Fruit fly (Drosophila melanogaster): Measurements from ENCODE around the gene Sfp33A2.

Sfp33A2 gene

DNA sequence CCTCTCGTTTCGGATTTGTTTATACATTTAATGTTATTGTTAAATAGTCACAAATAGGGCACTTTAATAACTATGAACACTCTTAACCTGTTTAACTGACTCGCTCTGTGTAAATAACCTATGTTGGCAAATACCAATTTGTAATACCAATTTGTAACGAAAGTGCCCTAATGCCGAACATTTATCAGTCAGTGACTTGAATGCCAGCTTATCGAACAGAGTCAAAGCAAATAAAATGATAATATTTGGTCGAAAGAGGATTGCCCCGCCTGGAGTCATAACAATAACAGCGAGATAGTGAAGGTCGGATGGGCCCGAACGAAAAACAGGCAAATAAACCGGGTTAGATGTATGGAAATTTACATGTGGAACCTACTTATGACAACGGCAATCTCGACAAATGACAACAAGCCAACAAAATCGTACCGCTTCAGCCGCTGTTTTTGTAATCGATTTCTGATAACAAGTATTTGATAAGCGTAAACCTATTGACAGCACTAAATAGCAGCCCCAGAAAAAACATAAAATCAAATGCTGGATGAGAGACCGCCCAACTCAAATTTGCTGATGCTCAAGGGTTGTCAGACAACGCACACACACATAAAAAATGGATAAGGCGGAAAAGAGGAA is 7.8 kb downstream of the Sfp33A2 start:
- TF ChIP-seq rn (GFP tag; IDR thresholded peaks at IDR 0.05) (no peak), CG14655 (GFP tag; optimal IDR thresholded peaks at IDR 0.05) (no peak), fd96Ca (GFP tag; IDR thresholded peaks at IDR 0.05) (no peak), Ets98B (GFP tag; IDR thresholded peaks at IDR 0.05) (no peak), CG4496 (GFP tag; IDR thresholded peaks at IDR 0.05) (no peak), CG9948 (tag; optimal IDR thresholded peaks at IDR 0.05) (no peak)

DNA sequence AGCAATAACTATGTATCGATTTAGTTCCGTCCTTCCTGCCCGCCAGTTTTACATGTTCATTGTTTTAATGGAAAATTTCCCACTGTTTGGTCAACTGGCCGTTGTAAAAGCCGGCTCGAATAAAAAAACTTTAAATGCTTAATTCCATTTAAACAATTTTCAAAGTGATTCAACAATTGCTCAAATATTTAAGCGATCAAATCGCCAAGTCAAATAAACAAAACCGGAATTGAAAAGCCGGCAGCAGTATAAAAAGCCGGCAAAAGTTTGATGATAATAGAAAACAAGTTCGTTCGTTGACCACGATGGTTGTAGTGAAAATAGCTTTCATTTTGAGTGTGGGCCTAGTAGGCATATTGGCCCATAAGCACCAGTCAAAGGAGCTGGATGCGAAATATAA is 9.4 kb downstream of the Sfp33A2 start, which contains the start of gene Mal-B1:
Mal-B1 (plus strand) TSS at position 301 of the 400 bp plus-strand sequence.
- TF ChIP-seq gl (tag; optimal IDR thresholded peaks at IDR 0.05), result no peak
- TF ChIP-seq CG17806 (tag; optimal IDR thresholded peaks at IDR 0.05), result no peak
- no peak for TF ChIP-seq Pif1B (GFP tag; optimal IDR thresholded peaks at IDR 0.05)
- TF ChIP-seq Snoo (tag; optimal IDR thresholded peaks at IDR 0.05), result no peak
- TF ChIP-seq D1 (tag; optimal IDR thresholded peaks at IDR 0.05), result no peak
- no peak for TF ChIP-seq EcR (GFP tag; optimal IDR thresholded peaks at IDR 0.05)
- TF ChIP-seq fd96Ca (GFP tag; IDR thresholded peaks at IDR 0.05), result no peak
- no peak for TF ChIP-seq CG12605 (GFP tag; IDR thresholded peaks at IDR 0.05)
- TF ChIP-seq Ets98B (GFP tag; IDR thresholded peaks at IDR 0.05), result no peak
- no peak for TF ChIP-seq Pif1A (GFP tag; optimal IDR thresholded peaks at IDR 0.05)
- no peak for TF ChIP-seq CG34367 (tag; optimal IDR thresholded peaks at IDR 0.05)
- TF ChIP-seq CG8301 (tag; optimal IDR thresholded peaks at IDR 0.05), result no peak
- TF ChIP-seq CG15710 (tag; optimal IDR thresholded peaks at IDR 0.05), result no peak
- no peak for TF ChIP-seq CG32121 (GFP tag; IDR thresholded peaks at IDR 0.05)
- TF ChIP-seq CG10348 (GFP tag; IDR thresholded peaks at IDR 0.05), result no peak

DNA sequence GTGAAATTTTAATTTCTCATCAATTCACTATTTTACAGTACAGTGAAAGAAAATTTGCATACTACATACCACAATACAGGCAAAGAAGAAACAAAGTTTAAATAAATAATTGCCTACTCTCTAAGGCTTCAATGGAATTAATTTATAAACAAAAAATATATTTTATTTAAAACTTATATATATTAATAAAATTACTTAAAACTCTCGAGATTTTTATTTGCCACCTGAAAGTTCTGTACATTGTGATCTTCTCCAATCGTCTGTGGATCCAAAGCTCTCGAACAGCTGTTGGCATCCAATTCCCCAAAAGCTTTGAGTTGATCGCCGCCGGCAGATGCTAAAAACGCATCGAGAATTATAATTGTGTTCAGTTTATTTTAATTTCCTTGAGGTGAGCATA is 12.1 kb downstream of the Sfp33A2 start, which contains the start of gene Mal-B2:
Mal-B2 (plus strand) TSS at position 301 of the 400 bp plus-strand sequence.
- TF ChIP-seq CG4496 (GFP tag; IDR thresholded peaks at IDR 0.05) (0 out of 3 replicates have a peak, but pooled peaks have one; percentile 9), fd96Ca (GFP tag; IDR thresholded peaks at IDR 0.05) (no peak)

DNA sequence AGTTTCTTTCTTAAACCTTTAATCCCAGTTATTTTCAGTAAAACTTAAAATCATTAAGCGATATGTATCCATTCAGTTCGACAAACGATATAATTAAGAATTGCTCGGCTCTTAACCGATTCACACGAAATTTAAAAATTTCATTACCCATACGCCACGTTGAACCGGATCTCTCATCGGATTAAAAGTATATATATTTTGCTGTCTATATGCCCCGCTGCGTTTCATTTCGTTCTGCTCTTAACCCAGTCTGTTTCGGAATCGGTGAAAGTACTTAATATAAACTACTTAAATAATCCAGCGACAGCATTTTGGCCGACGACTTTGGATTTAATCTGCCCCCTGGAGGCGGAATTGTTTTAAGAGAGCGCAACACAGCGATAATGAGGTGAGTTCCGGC is 15.6 kb downstream of the Sfp33A2 start, which contains the start of gene CG42751:
CG42751 (plus strand) TSS at position 301 of the 400 bp plus-strand sequence.
- TF ChIP-seq D1 (tag; optimal IDR thresholded peaks at IDR 0.05), result no peak
- TF ChIP-seq CG13204 (GFP tag; optimal IDR thresholded peaks at IDR 0.05), result no peak
- no peak for TF ChIP-seq EcR (GFP tag; optimal IDR thresholded peaks at IDR 0.05)
- no peak for TF ChIP-seq CG17806 (tag; optimal IDR thresholded peaks at IDR 0.05)
- TF ChIP-seq CG9948 (tag; optimal IDR thresholded peaks at IDR 0.05), result no peak
- no peak for TF ChIP-seq fd96Ca (GFP tag; IDR thresholded peaks at IDR 0.05)
- TF ChIP-seq CG8159 (tag; optimal IDR thresholded peaks at IDR 0.05), result no peak
- TF ChIP-seq CG4496 (GFP tag; IDR thresholded peaks at IDR 0.05), result no peak
- TF ChIP-seq rn (GFP tag; IDR thresholded peaks at IDR 0.05), result no peak
- no peak for TF ChIP-seq Pif1B (GFP tag; optimal IDR thresholded peaks at IDR 0.05)
- TF ChIP-seq CG10348 (GFP tag; IDR thresholded peaks at IDR 0.05), result no peak
- no peak for TF ChIP-seq CG8301 (tag; optimal IDR thresholded peaks at IDR 0.05)
- no peak for TF ChIP-seq Ets98B (GFP tag; IDR thresholded peaks at IDR 0.05)
- no peak for TF ChIP-seq gl (tag; optimal IDR thresholded peaks at IDR 0.05)
- no peak for TF ChIP-seq CG14655 (GFP tag; optimal IDR thresholded peaks at IDR 0.05)
- TF ChIP-seq CG12605 (GFP tag; IDR thresholded peaks at IDR 0.05), result no peak

DNA sequence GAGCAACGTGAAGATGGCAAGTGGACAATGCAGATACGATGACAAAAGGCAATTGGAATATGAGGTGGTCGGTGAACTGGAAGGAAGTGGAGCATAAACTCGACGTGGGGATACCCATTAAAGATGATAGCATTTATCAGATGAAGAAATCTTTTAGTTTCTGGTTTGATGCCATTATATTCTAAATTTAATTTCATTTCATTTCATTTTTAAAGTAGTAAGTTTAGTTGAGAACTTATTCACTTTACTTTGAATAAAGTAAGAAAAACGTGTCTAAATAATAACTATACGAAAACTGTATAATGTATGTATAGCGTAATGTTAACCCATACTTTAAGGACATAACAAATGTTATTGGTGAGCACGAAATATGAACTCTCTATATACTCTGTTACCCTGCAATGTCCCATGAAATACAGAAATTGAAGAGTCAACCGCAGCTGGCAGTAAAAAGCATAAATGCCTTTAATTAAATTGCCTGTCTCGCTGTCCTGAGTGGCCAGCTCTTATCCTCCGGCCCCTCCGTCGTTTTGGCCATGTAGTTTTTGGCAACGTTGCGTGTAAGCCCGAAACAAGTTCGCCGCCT is 33.4 kb downstream of the Sfp33A2 start:
- TF ChIP-seq CG14655 (GFP tag; optimal IDR thresholded peaks at IDR 0.05), result peak; percentile 24
- no peak for TF ChIP-seq D1 (tag; optimal IDR thresholded peaks at IDR 0.05)
- no peak for TF ChIP-seq CG32121 (GFP tag; IDR thresholded peaks at IDR 0.05)
- no peak for TF ChIP-seq CG4496 (GFP tag; IDR thresholded peaks at IDR 0.05)
- no peak for TF ChIP-seq fd96Ca (GFP tag; IDR thresholded peaks at IDR 0.05)
- no peak for TF ChIP-seq Snoo (tag; optimal IDR thresholded peaks at IDR 0.05)
- TF ChIP-seq CG34367 (tag; optimal IDR thresholded peaks at IDR 0.05), result no peak
- TF ChIP-seq CG8159 (tag; optimal IDR thresholded peaks at IDR 0.05), result peak; percentile 66
- no peak for TF ChIP-seq CG8301 (tag; optimal IDR thresholded peaks at IDR 0.05)
- TF ChIP-seq rn (GFP tag; IDR thresholded peaks at IDR 0.05), result no peak
- TF ChIP-seq Ets98B (GFP tag; IDR thresholded peaks at IDR 0.05), result no peak
- TF ChIP-seq CG13204 (GFP tag; optimal IDR thresholded peaks at IDR 0.05), result no peak
- TF ChIP-seq CG17806 (tag; optimal IDR thresholded peaks at IDR 0.05), result peak; percentile 29
- TF ChIP-seq CG9948 (tag; optimal IDR thresholded peaks at IDR 0.05), result peak; percentile 2
- TF ChIP-seq EcR (GFP tag; optimal IDR thresholded peaks at IDR 0.05), result peak; percentile 68
- no peak for TF ChIP-seq gl (tag; optimal IDR thresholded peaks at IDR 0.05)
- TF ChIP-seq Pif1A (GFP tag; optimal IDR thresholded peaks at IDR 0.05), result no peak
- TF ChIP-seq Pif1B (GFP tag; optimal IDR thresholded peaks at IDR 0.05), result peak; percentile 26
- no peak for TF ChIP-seq CG12605 (GFP tag; IDR thresholded peaks at IDR 0.05)
- no peak for TF ChIP-seq CG10348 (GFP tag; IDR thresholded peaks at IDR 0.05)
- peak; percentile 44 for TF ChIP-seq CG15710 (tag; optimal IDR thresholded peaks at IDR 0.05)

DNA sequence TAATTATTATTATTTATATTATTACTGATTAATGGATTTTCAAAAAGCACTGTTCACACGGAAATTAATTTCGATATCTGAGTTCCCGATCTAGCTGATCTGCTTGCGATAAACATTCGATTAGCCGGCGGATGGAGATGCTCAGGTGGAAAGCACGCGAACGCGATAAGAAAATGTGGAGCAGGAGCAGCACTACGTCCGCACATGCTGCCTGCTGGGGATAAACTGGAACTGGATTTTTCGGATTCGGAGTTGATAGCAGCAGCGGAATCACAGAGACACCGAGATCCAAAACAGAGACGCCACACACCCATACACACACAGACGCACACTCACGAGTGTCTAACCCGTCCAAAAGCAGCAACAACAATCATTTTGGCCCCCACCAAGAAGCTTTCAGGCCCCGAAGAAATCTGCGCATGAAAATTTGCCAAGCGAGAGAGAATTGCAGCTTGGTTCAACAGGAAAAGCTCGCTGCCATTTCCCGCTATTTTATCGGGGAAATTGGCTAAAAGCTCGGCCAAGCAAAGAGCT is 36.8 kb downstream of the Sfp33A2 start:
- TF ChIP-seq CG4496 (GFP tag; IDR thresholded peaks at IDR 0.05) (peak; percentile 57; the same call in 1 of the 3 replicates), CG14655 (GFP tag; optimal IDR thresholded peaks at IDR 0.05) (no peak), Ets98B (GFP tag; IDR thresholded peaks at IDR 0.05) (peak; percentile 30; the same call in 1 of the 2 replicates), Pif1A (GFP tag; optimal IDR thresholded peaks at IDR 0.05) (no peak), CG8301 (tag; optimal IDR thresholded peaks at IDR 0.05) (no peak), fd96Ca (GFP tag; IDR thresholded peaks at IDR 0.05) (0 out of 3 replicates have a peak, but pooled peaks have one; percentile 30), Snoo (tag; optimal IDR thresholded peaks at IDR 0.05) (no peak), CG10348 (GFP tag; IDR thresholded peaks at IDR 0.05) (no peak), CG8159 (tag; optimal IDR thresholded peaks at IDR 0.05) (no peak), EcR (GFP tag; optimal IDR thresholded peaks at IDR 0.05) (no peak), CG32121 (GFP tag; IDR thresholded peaks at IDR 0.05) (peak; percentile 39; the same call in 1 of the 2 replicates), CG34367 (tag; optimal IDR thresholded peaks at IDR 0.05) (no peak), CG12605 (GFP tag; IDR thresholded peaks at IDR 0.05) (no peak), CG15710 (tag; optimal IDR thresholded peaks at IDR 0.05) (no peak), rn (GFP tag; IDR thresholded peaks at IDR 0.05) (no peak)

Measured in whole organism, pupa.